Fruit fly (Drosophila melanogaster): ENCODE data around the gene p130CAS.

DNA sequence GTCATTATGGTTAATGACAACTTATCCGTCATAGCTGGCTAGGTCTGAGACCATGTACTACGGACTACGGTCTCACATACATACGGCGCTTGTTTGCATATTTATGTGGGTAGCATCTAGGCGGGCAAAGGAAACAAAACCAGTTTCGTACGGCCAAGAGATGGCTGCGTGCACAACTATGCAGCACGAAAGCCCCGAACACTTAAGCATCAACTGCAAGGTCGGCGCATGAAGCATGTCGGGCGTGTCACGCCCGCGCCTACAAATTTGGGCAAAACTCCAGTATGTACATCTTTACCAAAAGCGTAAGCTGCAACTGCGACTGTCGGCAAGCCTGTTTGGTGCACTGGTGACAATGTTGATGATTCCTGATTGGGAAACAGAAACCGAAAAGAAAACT, 25.3 kb downstream of the p130CAS start:
- TF ChIP-seq psq (optimal IDR thresholded peaks at IDR 0.05) (no peak), Sin3A (optimal IDR thresholded peaks at IDR 0.05) (no peak), ttk (optimal IDR thresholded peaks at IDR 0.05) (no peak), h (optimal IDR thresholded peaks at IDR 0.05) (no peak), insv (optimal IDR thresholded peaks at IDR 0.05) (no peak)
